Worm (Caenorhabditis elegans) whole organism, L2 larva: ENCODE results near the gene F20D6.2.

Source experiments
- C34F6.9 ChIP-seq: fragments of 150-350 bp; optimal IDR thresholded peaks from 2 replicates; lab custom pipeline; 2014; ENCODE audit warnings: missing biosample characterization, missing genetic modification characterization
- F13H6.1 ChIP-seq: sonication (generic microtip); optimal IDR thresholded peaks from 2 replicates; lab custom pipeline; 2016; ENCODE audit warnings: missing genetic modification characterization, missing compliant biosample characterization
- Y55F3AM.14 ChIP-seq: fragments of 200-800 bp; sonication (Bioruptor generic); optimal IDR thresholded peaks from 2 replicates; lab custom pipeline; 2018; ENCODE audit warnings: mild to moderate bottlenecking, missing genetic modification characterization, missing compliant biosample characterization
- ZK546.5 ChIP-seq: sonication (generic microtip); optimal IDR thresholded peaks from 2 replicates; lab custom pipeline; 2017; ENCODE audit warnings: missing biosample characterization, missing genetic modification characterization
- alr-1 ChIP-seq: fragments of 150-350 bp; optimal IDR thresholded peaks from 2 replicates; lab custom pipeline; 2014; ENCODE audit warnings: missing biosample characterization, missing genetic modification characterization
- aly-2 ChIP-seq: fragments of 150-350 bp; optimal IDR thresholded peaks from 2 replicates; lab custom pipeline; 2014; ENCODE audit warnings: missing biosample characterization, missing genetic modification characterization
- ama-1 ChIP-seq: fragments of 150-350 bp; optimal IDR thresholded peaks from 2 replicates; lab custom pipeline; 2018; ENCODE audit warnings: inconsistent platforms
- blmp-1 ChIP-seq: sonication (generic microtip); optimal IDR thresholded peaks from 2 replicates; lab custom pipeline; 2017; ENCODE audit warnings: missing genetic modification characterization, mild to moderate bottlenecking, missing compliant biosample characterization, antibody characterized with exemption, moderate library complexity; ENCODE audit not compliant: insufficient read depth
- ceh-16 ChIP-seq: fragments of 150-350 bp; optimal IDR thresholded peaks from 2 replicates; lab custom pipeline; 2014; ENCODE audit warnings: missing biosample characterization, missing genetic modification characterization
- ceh-82 ChIP-seq: fragments of 150-350 bp; optimal IDR thresholded peaks from 2 replicates; lab custom pipeline; 2014; ENCODE audit warnings: missing biosample characterization, missing genetic modification characterization
- crh-2 ChIP-seq: sonication (generic microtip); optimal IDR thresholded peaks from 2 replicates; lab custom pipeline; 2017; ENCODE audit warnings: missing biosample characterization, missing genetic modification characterization
- dmd-4 ChIP-seq: sonication (generic microtip); optimal IDR thresholded peaks from 2 replicates; lab custom pipeline; 2017; ENCODE audit warnings: missing biosample characterization, missing genetic modification characterization
- egl-27 ChIP-seq: sonication (generic microtip); optimal IDR thresholded peaks from 3 replicates; lab custom pipeline; 2017; ENCODE audit warnings: missing biosample characterization, missing genetic modification reagents, missing genetic modification characterization
- elt-1 ChIP-seq: fragments of 150-350 bp; optimal IDR thresholded peaks from 2 replicates; lab custom pipeline; 2014; ENCODE audit warnings: missing biosample characterization, missing genetic modification characterization
- elt-3 ChIP-seq: sonication (generic microtip); optimal IDR thresholded peaks from 2 replicates; lab custom pipeline; 2017; ENCODE audit warnings: missing biosample characterization, missing genetic modification characterization
- fos-1 ChIP-seq: fragments of 150-350 bp; optimal IDR thresholded peaks from 2 replicates; lab custom pipeline; 2014; ENCODE audit warnings: missing biosample characterization, missing genetic modification characterization
- gmeb-1 ChIP-seq: fragments of 150-350 bp; optimal IDR thresholded peaks from 2 replicates; lab custom pipeline; 2014; ENCODE audit warnings: missing biosample characterization, missing genetic modification characterization
- lin-11 ChIP-seq: fragments of 150-350 bp; sonication (generic microtip); optimal IDR thresholded peaks from 2 replicates; lab custom pipeline; 2014; ENCODE audit warnings: missing biosample characterization, missing genetic modification characterization, inconsistent platforms, mixed read lengths
- lin-13 ChIP-seq: fragments of 150-350 bp; optimal IDR thresholded peaks from 2 replicates; lab custom pipeline; 2014; ENCODE audit warnings: missing biosample characterization, missing genetic modification reagents, missing genetic modification characterization
- lin-39 ChIP-seq: fragments of 150-350 bp; optimal IDR thresholded peaks from 2 replicates; lab custom pipeline; 2014; ENCODE audit warnings: missing biosample characterization, missing genetic modification reagents, missing genetic modification characterization
- lsy-2 ChIP-seq, 2 experiments: fragments of 150-350 bp in 1 of 2; sonication (generic microtip) in 1 of 2; optimal IDR thresholded peaks; 2 replicates each; lab custom pipeline; 2014 to 2017; ENCODE audit warnings: missing biosample characterization in 2 of 2, missing genetic modification characterization in 2 of 2
- mab-5 ChIP-seq: fragments of 150-350 bp; optimal IDR thresholded peaks from 2 replicates; lab custom pipeline; 2014; ENCODE audit warnings: missing biosample characterization, missing genetic modification characterization
- mbf-1 ChIP-seq: sonication (generic microtip); optimal IDR thresholded peaks from 2 replicates; lab custom pipeline; 2017; ENCODE audit warnings: missing biosample characterization, missing genetic modification characterization
- mdl-1 ChIP-seq, 2 experiments: fragments of 150-350 bp in 1 of 2; sonication (generic microtip) in 1 of 2; optimal IDR thresholded peaks; 2 replicates each; lab custom pipeline; 2017; ENCODE audit warnings: missing biosample characterization in 2 of 2, missing genetic modification characterization in 2 of 2
- nhr-10 ChIP-seq: sonication (generic microtip); optimal IDR thresholded peaks from 2 replicates; lab custom pipeline; 2017; ENCODE audit warnings: missing biosample characterization, missing genetic modification characterization
- nhr-11 ChIP-seq: fragments of 150-350 bp; optimal IDR thresholded peaks from 2 replicates; lab custom pipeline; 2014; ENCODE audit warnings: missing biosample characterization, missing genetic modification characterization
- nhr-12 ChIP-seq: fragments of 150-350 bp; optimal IDR thresholded peaks from 2 replicates; lab custom pipeline; 2014; ENCODE audit warnings: missing biosample characterization, missing genetic modification characterization
- nhr-129 ChIP-seq: fragments of 150-350 bp; optimal IDR thresholded peaks from 2 replicates; lab custom pipeline; 2014; ENCODE audit warnings: missing biosample characterization, missing genetic modification characterization
- nhr-21 ChIP-seq: fragments of 150-350 bp; optimal IDR thresholded peaks from 2 replicates; lab custom pipeline; 2014; ENCODE audit warnings: missing biosample characterization, missing genetic modification characterization
- nhr-23 ChIP-seq: fragments of 150-350 bp; optimal IDR thresholded peaks from 2 replicates; lab custom pipeline; 2014; ENCODE audit warnings: missing biosample characterization, missing genetic modification reagents, missing genetic modification characterization
- nhr-237 ChIP-seq: fragments of 150-350 bp; optimal IDR thresholded peaks from 2 replicates; lab custom pipeline; 2014; ENCODE audit warnings: missing biosample characterization, missing genetic modification characterization
- nhr-25 ChIP-seq: fragments of 150-350 bp; sonication (generic microtip); optimal IDR thresholded peaks from 3 replicates; lab custom pipeline; 2014; ENCODE audit warnings: missing biosample characterization, missing genetic modification characterization
- nhr-6 ChIP-seq: fragments of 150-350 bp; optimal IDR thresholded peaks from 2 replicates; lab custom pipeline; 2014; ENCODE audit warnings: missing biosample characterization, missing genetic modification characterization
- nhr-77 ChIP-seq: fragments of 150-350 bp; optimal IDR thresholded peaks from 2 replicates; lab custom pipeline; 2014; ENCODE audit warnings: missing biosample characterization, missing genetic modification characterization
- sem-4 ChIP-seq: fragments of 150-350 bp; optimal IDR thresholded peaks from 2 replicates; lab custom pipeline; 2014; ENCODE audit warnings: missing biosample characterization, missing genetic modification reagents, missing genetic modification characterization
- sma-3 ChIP-seq: sonication (generic microtip); optimal IDR thresholded peaks from 2 replicates; lab custom pipeline; 2016; ENCODE audit warnings: missing genetic modification reagents, missing genetic modification characterization, missing compliant biosample characterization
- sma-9 ChIP-seq, 2 experiments: fragments of 150-350 bp in 1 of 2; sonication (generic microtip) in 1 of 2; optimal IDR thresholded peaks; 2 replicates each; lab custom pipeline; 2014 to 2016; ENCODE audit warnings: missing genetic modification characterization in 2 of 2, mild to moderate bottlenecking in 1 of 2, missing biosample characterization in 1 of 2, missing compliant biosample characterization in 1 of 2, missing genetic modification reagents in 1 of 2, moderate library complexity in 1 of 2
- snpc-4 ChIP-seq: fragments of 150-350 bp; optimal IDR thresholded peaks from 2 replicates; lab custom pipeline; 2014; ENCODE audit warnings: missing biosample characterization, missing genetic modification characterization
- unc-39 ChIP-seq: fragments of 150-350 bp; optimal IDR thresholded peaks from 2 replicates; lab custom pipeline; 2014; ENCODE audit warnings: missing biosample characterization, missing genetic modification characterization
- unc-55 ChIP-seq: fragments of 150-350 bp; sonication (generic microtip); optimal IDR thresholded peaks from 3 replicates; lab custom pipeline; 2014; ENCODE audit warnings: missing biosample characterization, missing genetic modification reagents, missing genetic modification characterization
- unc-62 ChIP-seq: fragments of 150-350 bp; optimal IDR thresholded peaks from 2 replicates; lab custom pipeline; 2014; ENCODE audit warnings: missing biosample characterization, missing genetic modification reagents, missing genetic modification characterization
- zag-1 ChIP-seq: fragments of 150-350 bp; optimal IDR thresholded peaks from 2 replicates; lab custom pipeline; 2014; ENCODE audit warnings: missing biosample characterization, missing genetic modification characterization
- ztf-1 ChIP-seq: fragments of 200-800 bp; sonication (Bioruptor generic); conservative IDR thresholded peaks from 2 replicates; pipeline ENCODE4 v1.3.6; 2022; ENCODE audit warnings: missing genetic modification characterization, missing compliant biosample characterization
- ztf-11 ChIP-seq: sonication (generic microtip); optimal IDR thresholded peaks from 2 replicates; lab custom pipeline; 2017; ENCODE audit warnings: missing biosample characterization, missing genetic modification characterization
- ztf-4 ChIP-seq: fragments of 150-350 bp; optimal IDR thresholded peaks from 2 replicates; lab custom pipeline; 2014; ENCODE audit warnings: missing biosample characterization, missing genetic modification characterization

The F20D6.2 gene

ce11 chrV:8228712-8229119 is 42.9 kb downstream of the F20D6.2 start:
- TF ChIP-seq mbf-1 (no peak), blmp-1 (no peak), C34F6.9 (tag; lab: Kevin White, UChicago) (peak; percentile 61), sem-4 (tag; lab: Kevin White, UChicago) (peak; percentile 65), aly-2 (tag; lab: Kevin White, UChicago) (no peak), lin-11 (peak; percentile 7), mab-5 (no peak), nhr-77 (tag; lab: Kevin White, UChicago) (peak; percentile 63), sma-9 (GFP tag; optimal IDR thresholded peaks at IDR 0.05; lab: Kevin White, UChicago) (peak; percentile 91), sma-9 (tag; optimal IDR thresholded peaks at IDR 0.05; lab: Kevin White, UChicago) (no peak), dmd-4 (tag; lab: Kevin White, UChicago) (no peak), nhr-6 (no peak), lin-39 (no peak), fos-1 (tag; lab: Kevin White, UChicago) (peak; percentile 80), zag-1 (tag; lab: Kevin White, UChicago) (peak; percentile 23), elt-3 (tag; lab: Kevin White, UChicago) (no peak), ztf-11 (tag; lab: Kevin White, UChicago) (no peak), mdl-1 (tag; optimal IDR thresholded peaks at IDR 0.05; lab: Kevin White, UChicago) (peak; percentile 49 to 65), unc-39 (tag; lab: Kevin White, UChicago) (no peak), alr-1 (tag; lab: Kevin White, UChicago) (no peak), nhr-10 (peak; percentile 29), nhr-25 (peak; percentile 71), ZK546.5 (tag; lab: Kevin White, UChicago) (no peak), ztf-1 (no peak), unc-55 (GFP tag; lab: Kevin White, UChicago) (no peak), nhr-11 (tag; lab: Kevin White, UChicago) (peak; percentile 34), ceh-82 (tag; lab: Kevin White, UChicago) (no peak), elt-1 (tag; lab: Kevin White, UChicago) (no peak), nhr-21 (tag; lab: Kevin White, UChicago) (peak; percentile 88), Y55F3AM.14 (GFP tag; lab: Kevin White, UChicago) (peak; percentile 6), snpc-4 (tag; lab: Kevin White, UChicago) (peak; percentile 99), nhr-12 (tag; lab: Kevin White, UChicago) (no peak), ceh-16 (tag; lab: Kevin White, UChicago) (peak; percentile 40), lin-13 (GFP tag; lab: Kevin White, UChicago) (peak; percentile 77), ztf-4 (tag; lab: Kevin White, UChicago) (no peak), ama-1 (lab: Kevin White, UChicago) (peak; percentile 96), lsy-2 (tag; optimal IDR thresholded peaks at IDR 0.05; lab: Kevin White, UChicago) (peak; percentile 65 to 78), unc-62 (peak; percentile 26), egl-27 (tag; lab: Kevin White, UChicago) (peak; percentile 80), sma-3 (peak; percentile 94), crh-2 (tag; lab: Kevin White, UChicago) (peak; percentile 89), F13H6.1 (tag; lab: Kevin White, UChicago) (peak; percentile 88), gmeb-1 (peak; percentile 79), nhr-237 (tag; lab: Kevin White, UChicago) (no peak), nhr-129 (tag; lab: Kevin White, UChicago) (peak; percentile 63)

- no peak for TF ChIP-seq nhr-23 (tag; lab: Kevin White, UChicago)
- no peak for TF ChIP-seq gmeb-1
- peak; percentile 18 for TF ChIP-seq sma-9 (GFP tag; optimal IDR thresholded peaks at IDR 0.05; lab: Kevin White, UChicago)
- no peak for TF ChIP-seq sma-9 (tag; optimal IDR thresholded peaks at IDR 0.05; lab: Kevin White, UChicago)
- peak; percentile 67 for TF ChIP-seq snpc-4 (tag; lab: Kevin White, UChicago)
- TF ChIP-seq nhr-129 (tag; lab: Kevin White, UChicago): peak; percentile 21
- no peak for TF ChIP-seq sma-3
These were observed 44.2 kb downstream of the F20D6.2 start for ce11 chrV:8230056-8230455.
